Comparison of ENCODE assay signal across 3 fruit fly cellular contexts in genomic region chr3R:8343251-8343744, dm6.
TF ChIP-seq lines count a peak whose summit lies in the region.

TSS of gene PNKP (minus strand) at chr3R:8343516.
TSS of gene COX7AL (plus strand) at chr3R:8343669.

- no peak for TF ChIP-seq CTCF in whole organism, embryonic (GFP tag; optimal IDR thresholded peaks at IDR 0.05; lab: Kevin White, UChicago)

TF ChIP-seq in whole organism, embryonic, 481 proteins besides CTCF, POLR2A, EP300 and RAD21 (continues in another document):
- peak; percentile 89 for TF ChIP-seq onecut (GFP tag; IDR thresholded peaks at IDR 0.05; lab: Robert Waterston, UW)
- TF ChIP-seq HmgZ (tag; optimal IDR thresholded peaks at IDR 0.05; lab: Kevin White, UChicago): peak; percentile 13
- TF ChIP-seq eyg (GFP tag; optimal IDR thresholded peaks at IDR 0.05; lab: Kevin White, UChicago): no peak
- peak; percentile 14 for TF ChIP-seq CG1603 (tag; optimal IDR thresholded peaks at IDR 0.05; lab: Kevin White, UChicago)
- no peak for TF ChIP-seq CG4707 (GFP tag; optimal IDR thresholded peaks at IDR 0.05; lab: Kevin White, UChicago)
- TF ChIP-seq Pdp1 (GFP tag; optimal IDR thresholded peaks at IDR 0.05; lab: Kevin White, UChicago): peak in 1 of 2 experiments; percentile 20
- peak; percentile 32; the same call in 1 of the 2 replicates for TF ChIP-seq Dref (GFP tag; IDR thresholded peaks at IDR 0.05; lab: Robert Waterston, UW)
- peak; percentile 46; the same call in 1 of the 2 replicates for TF ChIP-seq Scr (GFP tag; IDR thresholded peaks at IDR 0.05; lab: Robert Waterston, UW; ENCODE audit: partially characterized antibody)
- peak; percentile 44 for TF ChIP-seq MESR4 (GFP tag; optimal IDR thresholded peaks at IDR 0.05; lab: Kevin White, UChicago)
- TF ChIP-seq CG15696 (tag; optimal IDR thresholded peaks at IDR 0.05; lab: Kevin White, UChicago): no peak
- peak; percentile 4 for TF ChIP-seq kah (GFP tag; optimal IDR thresholded peaks at IDR 0.05; lab: Kevin White, UChicago)
- TF ChIP-seq CG9797 (GFP tag; optimal IDR thresholded peaks at IDR 0.05; lab: Kevin White, UChicago): peak; percentile 21
- no peak for TF ChIP-seq abd-A (tag; optimal IDR thresholded peaks at IDR 0.05; lab: Kevin White, UChicago)
- peak; percentile 14 for TF ChIP-seq stwl (tag; optimal IDR thresholded peaks at IDR 0.05; lab: Kevin White, UChicago)
- TF ChIP-seq B-H1 (GFP tag; IDR thresholded peaks at IDR 0.05; lab: Robert Waterston, UW): no peak
- TF ChIP-seq Nf-YB (GFP tag; optimal IDR thresholded peaks at IDR 0.05; lab: Kevin White, UChicago): no peak
- TF ChIP-seq Dp (GFP tag; optimal IDR thresholded peaks at IDR 0.05; lab: Kevin White, UChicago): peak; percentile 58
- peak; percentile 42; the same call in 2 of the 3 replicates for TF ChIP-seq row (GFP tag; IDR thresholded peaks at IDR 0.05; lab: Robert Waterston, UW)
- peak; percentile 24 for TF ChIP-seq CG4617 (GFP tag; optimal IDR thresholded peaks at IDR 0.05; lab: Kevin White, UChicago; ENCODE audit: borderline replicate concordance)
- TF ChIP-seq gfzf (GFP tag; optimal IDR thresholded peaks at IDR 0.05; lab: Kevin White, UChicago): peak; percentile 60
- no peak for TF ChIP-seq CG16863 (GFP tag; optimal IDR thresholded peaks at IDR 0.05; lab: Kevin White, UChicago)
- peak; percentile 13 for TF ChIP-seq Sry-δ (GFP tag; optimal IDR thresholded peaks at IDR 0.05; lab: Kevin White, UChicago)
- peak; percentile 73 for TF ChIP-seq MBD-R2 (GFP tag; IDR thresholded peaks at IDR 0.05; lab: Robert Waterston, UW)
- TF ChIP-seq Doc3 (GFP tag; IDR thresholded peaks at IDR 0.05; lab: Robert Waterston, UW; ENCODE audit: partially characterized antibody): 0 out of 3 replicates have a peak, but pooled peaks have one; percentile 18
- TF ChIP-seq Dll (GFP tag; IDR thresholded peaks at IDR 0.05; lab: Robert Waterston, UW; ENCODE audit: partially characterized antibody): 0 out of 4 replicates have a peak, but pooled peaks have one; percentile 17
- TF ChIP-seq BEAF-32 (GFP tag; optimal IDR thresholded peaks at IDR 0.05; lab: Kevin White, UChicago): peak; percentile 33
- TF ChIP-seq CG17385 (GFP tag; optimal IDR thresholded peaks at IDR 0.05; lab: Kevin White, UChicago): peak; percentile 92
- TF ChIP-seq Fer2 (tag; optimal IDR thresholded peaks at IDR 0.05; lab: Kevin White, UChicago): no peak

TF ChIP-seq in whole organism, prepupa, 60 proteins besides CTCF, POLR2A, EP300 and RAD21:
- TF ChIP-seq fkh (GFP tag; optimal IDR thresholded peaks at IDR 0.05; lab: Kevin White, UChicago) (peak; percentile 38), fd59A (GFP tag; optimal IDR thresholded peaks at IDR 0.05; lab: Kevin White, UChicago) (no peak)

TF ChIP-seq in whole organism, wandering third instar larva, 38 proteins besides CTCF, POLR2A, EP300 and RAD21:
- peak; percentile 59 for TF ChIP-seq rgr (GFP tag; optimal IDR thresholded peaks at IDR 0.05; lab: Kevin White, UChicago)
- TF ChIP-seq psq (GFP tag; optimal IDR thresholded peaks at IDR 0.05; lab: Kevin White, UChicago): no peak
- TF ChIP-seq CrebA (GFP tag; optimal IDR thresholded peaks at IDR 0.05; lab: Kevin White, UChicago; ENCODE audit: borderline replicate concordance): no peak
